Worm (Caenorhabditis elegans): ENCODE measurements around the gene nhr-128.

- TF ChIP-seq flt-1 (GFP tag; IDR thresholded peaks at IDR 0.05) = no peak
- no peak for TF ChIP-seq med-1 (GFP tag; optimal IDR thresholded peaks at IDR 0.05; ENCODE audit: insufficient read depth)
- TF ChIP-seq cog-1 (tag; optimal IDR thresholded peaks at IDR 0.05) = no peak
- no peak for TF ChIP-seq tab-1 (GFP tag; IDR thresholded peaks at IDR 0.05)
- TF ChIP-seq ztf-29 (GFP tag; IDR thresholded peaks at IDR 0.05) = no peak
- no peak for TF ChIP-seq ztf-23 (GFP tag; IDR thresholded peaks at IDR 0.05)
Measured at ce11 chrV:2249310-2249709, 27.4 kb downstream of the nhr-128 start, which contains the start of gene cyp-33C6.

Data from whole organism, midembryonic.